Worm (Caenorhabditis elegans): Measurements from ENCODE around the gene ttbk-7.

DNA sequence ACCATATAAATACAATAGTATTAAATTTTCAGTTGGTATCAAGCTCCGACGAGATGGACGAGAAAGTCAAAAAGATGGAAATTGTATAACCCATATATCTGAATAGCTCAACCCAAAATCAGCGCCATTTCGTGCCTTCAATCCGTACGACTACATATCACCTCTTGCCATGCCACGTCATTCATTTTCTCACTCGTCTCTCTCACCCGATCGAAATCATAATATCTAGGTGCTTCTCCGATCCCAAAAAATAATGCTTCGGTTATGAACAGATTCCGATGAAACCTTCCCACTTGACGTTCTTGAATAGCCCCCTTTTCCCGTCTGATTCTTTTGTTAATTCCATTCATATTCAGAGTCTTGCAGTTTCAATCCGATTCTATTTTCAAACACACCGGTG, 14.3 kb downstream of the ttbk-7 start:
- no peak for TF ChIP-seq flt-1 (GFP tag; IDR thresholded peaks at IDR 0.05)
- no peak for TF ChIP-seq T22C8.4 (GFP tag; IDR thresholded peaks at IDR 0.05)
- no peak for TF ChIP-seq klf-2 (GFP tag; conservative IDR thresholded peaks at IDR 0.05)
- TF ChIP-seq tab-1 (GFP tag; IDR thresholded peaks at IDR 0.05), result no peak
- TF ChIP-seq med-1 (GFP tag; optimal IDR thresholded peaks at IDR 0.05; ENCODE audit: insufficient read depth), result no peak
- no peak for TF ChIP-seq cog-1 (tag; optimal IDR thresholded peaks at IDR 0.05)
- no peak for TF ChIP-seq ztf-29 (GFP tag; IDR thresholded peaks at IDR 0.05)
- TF ChIP-seq ref-1 (GFP tag; conservative IDR thresholded peaks at IDR 0.05), result no peak

All from whole organism, midembryonic.